Fruit fly (Drosophila melanogaster) whole organism, embryonic: Measurements from ENCODE around the gene CG14667.

Source experiments
- Bgb ChIP-seq: fragments of 200-800 bp; sonication (Bioruptor generic); IDR thresholded peaks from 2 replicates; pipeline ENCODE4 v1.3.6; 2022; ENCODE audit warnings: missing biosample characterization, missing genetic modification characterization; ENCODE audit not compliant: partially characterized antibody
- CG11247 ChIP-seq: fragments of 200-800 bp; sonication (Bioruptor generic); IDR thresholded peaks from 2 replicates; pipeline ENCODE4 v1.3.6; 2022; ENCODE audit warnings: missing biosample characterization, missing genetic modification characterization
- CG12219 ChIP-seq: fragments of 200-800 bp; sonication (Bioruptor generic); optimal IDR thresholded peaks from 3 replicates; lab custom pipeline; 2018; ENCODE audit warnings: missing biosample characterization, mild to moderate bottlenecking, missing genetic modification characterization
- CG14441 ChIP-seq: fragments of 200-800 bp; sonication (Bioruptor generic); IDR thresholded peaks from 2 replicates; pipeline ENCODE4 v1.3.6; 2022; ENCODE audit warnings: missing biosample characterization, missing genetic modification characterization
- CG17361 ChIP-seq: fragments of 200-800 bp; sonication (Bioruptor generic); IDR thresholded peaks from 3 replicates; pipeline ENCODE4 v1.3.6; 2022; ENCODE audit warnings: missing biosample characterization, missing genetic modification characterization
- CG30403 ChIP-seq: fragments of 200-800 bp; sonication (Bioruptor generic); optimal IDR thresholded peaks from 3 replicates; lab custom pipeline; 2016; ENCODE audit warnings: missing biosample characterization, missing genetic modification characterization
- CG31224 ChIP-seq: fragments of 200-800 bp; sonication (Bioruptor generic); IDR thresholded peaks from 2 replicates; pipeline ENCODE4 v1.3.6; 2022; ENCODE audit warnings: missing biosample characterization, missing genetic modification characterization
- CG33557 ChIP-seq: fragments of 200-800 bp; sonication (Bioruptor generic); optimal IDR thresholded peaks from 2 replicates; lab custom pipeline; 2019; ENCODE audit warnings: missing biosample characterization, mild to moderate bottlenecking, missing genetic modification characterization, moderate library complexity
- CG34422 ChIP-seq: fragments of 200-800 bp; sonication (Bioruptor generic); IDR thresholded peaks from 3 replicates; pipeline ENCODE4 v1.3.6; 2022; ENCODE audit warnings: missing biosample characterization, missing genetic modification characterization
- CG5245 ChIP-seq: fragments of 200-800 bp; sonication (Bioruptor generic); optimal IDR thresholded peaks from 3 replicates; lab custom pipeline; 2016; ENCODE audit warnings: missing biosample characterization, missing genetic modification characterization
- CG6854 ChIP-seq: fragments of 200-800 bp; sonication (Bioruptor generic); optimal IDR thresholded peaks from 3 replicates; lab custom pipeline; 2017; ENCODE audit warnings: missing biosample characterization, mild to moderate bottlenecking, missing genetic modification characterization
- CG7556 ChIP-seq: fragments of 200-800 bp; sonication (Bioruptor generic); optimal IDR thresholded peaks from 2 replicates; lab custom pipeline; 2017; ENCODE audit warnings: missing biosample characterization, mild to moderate bottlenecking, missing genetic modification characterization
- CG7963 ChIP-seq: fragments of 200-800 bp; sonication (Bioruptor generic); IDR thresholded peaks from 3 replicates; pipeline ENCODE4 v1.3.6; 2022; ENCODE audit warnings: missing biosample characterization, missing genetic modification characterization; ENCODE audit not compliant: partially characterized antibody
- CG8388 ChIP-seq: fragments of 200-800 bp; sonication (Bioruptor generic); optimal IDR thresholded peaks from 2 replicates; lab custom pipeline; 2019; ENCODE audit warnings: missing biosample characterization, mild to moderate bottlenecking, missing genetic modification characterization, moderate library complexity
- CG9876 ChIP-seq: fragments of 200-800 bp; sonication (Bioruptor generic); optimal IDR thresholded peaks from 2 replicates; lab custom pipeline; 2016; ENCODE audit warnings: missing biosample characterization, missing genetic modification characterization
- Camta ChIP-seq: fragments of 200-800 bp; sonication (Bioruptor generic); optimal IDR thresholded peaks from 2 replicates; lab custom pipeline; 2016; ENCODE audit warnings: missing biosample characterization, missing genetic modification characterization
- Dfd ChIP-seq, 2 experiments: fragments of >200 bp; optimal IDR thresholded peaks; 2 replicates each; lab custom pipeline; 2017; ENCODE audit warnings: missing biosample characterization in 2 of 2, missing genetic modification characterization in 2 of 2
- Dip3 ChIP-seq: fragments of 200-800 bp; sonication (Bioruptor generic); optimal IDR thresholded peaks from 3 replicates; lab custom pipeline; 2016; ENCODE audit warnings: missing biosample characterization, missing genetic modification characterization
- Eip74EF ChIP-seq, 2 experiments: fragments of 200-800 bp in 1 of 2; fragments of >200 bp in 1 of 2; sonication (Bioruptor generic) in 1 of 2; optimal IDR thresholded peaks; 2 replicates each; lab custom pipeline; 2017 to 2019; ENCODE audit warnings: missing biosample characterization in 2 of 2, missing genetic modification characterization in 2 of 2, mild to moderate bottlenecking in 1 of 2, moderate library complexity in 1 of 2
- Ets65A ChIP-seq: fragments of 200-800 bp; sonication (Bioruptor generic); peaks from one replicate; lab custom pipeline; 2016; ENCODE audit warnings: missing biosample characterization, missing genetic modification characterization
- Fer1 ChIP-seq: fragments of 200-800 bp; sonication (Bioruptor generic); optimal IDR thresholded peaks from 2 replicates; lab custom pipeline; 2017; ENCODE audit warnings: missing biosample characterization, mild to moderate bottlenecking, missing genetic modification characterization
- HmgD ChIP-seq: fragments of 200-800 bp; sonication (Bioruptor generic); optimal IDR thresholded peaks from 3 replicates; lab custom pipeline; 2016; ENCODE audit warnings: missing biosample characterization, missing genetic modification characterization
- Hmx ChIP-seq: fragments of 200-800 bp; sonication (Bioruptor generic); optimal IDR thresholded peaks from 2 replicates; lab custom pipeline; 2016; ENCODE audit warnings: missing biosample characterization, missing genetic modification characterization
- Lim3 ChIP-seq: fragments of 200-800 bp; sonication (Bioruptor generic); IDR thresholded peaks from 2 replicates; pipeline ENCODE4 v1.3.6; 2022; ENCODE audit warnings: missing biosample characterization, missing genetic modification characterization
- NC2α ChIP-seq: fragments of 200-800 bp; sonication (Bioruptor generic); optimal IDR thresholded peaks from 2 replicates; lab custom pipeline; 2016; ENCODE audit warnings: missing biosample characterization, missing genetic modification characterization
- Neu2 ChIP-seq: fragments of 200-800 bp; sonication (Bioruptor generic); optimal IDR thresholded peaks from 3 replicates; lab custom pipeline; 2016; ENCODE audit warnings: missing biosample characterization, missing genetic modification characterization, borderline replicate concordance
- Optix ChIP-seq: fragments of 200-800 bp; sonication (Bioruptor generic); IDR thresholded peaks from 3 replicates; pipeline ENCODE4 v1.3.6; 2022; ENCODE audit warnings: missing biosample characterization, missing genetic modification characterization
- Pdp1 ChIP-seq, 2 experiments: fragments of 200-800 bp; sonication (Bioruptor generic); optimal IDR thresholded peaks; 3 replicates each; lab custom pipeline; 2016; ENCODE audit warnings: missing biosample characterization in 2 of 2, missing genetic modification characterization in 2 of 2, mild to moderate bottlenecking in 1 of 2, moderate library complexity in 1 of 2
- Tbp ChIP-seq: fragments of >200 bp; optimal IDR thresholded peaks from 2 replicates; lab custom pipeline; 2018; ENCODE audit warnings: missing biosample characterization, missing genetic modification characterization
- Usf ChIP-seq: fragments of 200-800 bp; sonication (Bioruptor generic); optimal IDR thresholded peaks from 2 replicates; lab custom pipeline; 2017; ENCODE audit warnings: missing genotype, missing biosample characterization, missing genetic modification characterization
- ab ChIP-seq: fragments of 200-800 bp; sonication (Bioruptor generic); optimal IDR thresholded peaks from 2 replicates; lab custom pipeline; 2016; ENCODE audit warnings: missing biosample characterization, missing genetic modification characterization
- ash1 ChIP-seq: fragments of 200-800 bp; sonication (Bioruptor generic); optimal IDR thresholded peaks from 2 replicates; lab custom pipeline; 2018; ENCODE audit warnings: missing biosample characterization, mild to moderate bottlenecking, missing genetic modification characterization
- az2 ChIP-seq: fragments of 200-800 bp; sonication (Bioruptor generic); optimal IDR thresholded peaks from 3 replicates; lab custom pipeline; 2016; ENCODE audit warnings: missing biosample characterization, missing genetic modification characterization
- bowl ChIP-seq: fragments of 200-800 bp; sonication (Bioruptor generic); IDR thresholded peaks from 2 replicates; pipeline ENCODE4 v1.3.6; 2022; ENCODE audit warnings: missing biosample characterization, missing genetic modification characterization
- bsh ChIP-seq, 2 experiments: fragments of 200-800 bp; sonication (Bioruptor generic); optimal IDR thresholded peaks; 2 replicates each; lab custom pipeline; 2017 to 2018; ENCODE audit warnings: mild to moderate bottlenecking in 2 of 2, missing biosample characterization in 2 of 2, missing genetic modification characterization in 2 of 2, moderate library complexity in 1 of 2
- cato ChIP-seq: fragments of 200-800 bp; sonication (Bioruptor generic); optimal IDR thresholded peaks from 2 replicates; lab custom pipeline; 2016; ENCODE audit warnings: missing biosample characterization, missing genetic modification characterization, borderline replicate concordance
- chn ChIP-seq: fragments of 200-800 bp; sonication (Bioruptor generic); optimal IDR thresholded peaks from 2 replicates; lab custom pipeline; 2016; ENCODE audit warnings: missing biosample characterization, missing genetic modification characterization
- dati ChIP-seq: fragments of 200-800 bp; sonication (Bioruptor generic); IDR thresholded peaks from 2 replicates; pipeline ENCODE4 v1.3.6; 2022; ENCODE audit warnings: missing biosample characterization, missing genetic modification characterization
- fd102C ChIP-seq: fragments of 200-800 bp; sonication (Bioruptor generic); optimal IDR thresholded peaks from 2 replicates; lab custom pipeline; 2018; ENCODE audit warnings: missing biosample characterization, mild to moderate bottlenecking, missing genetic modification characterization, moderate library complexity
- grau ChIP-seq: fragments of 200-800 bp; optimal IDR thresholded peaks from 3 replicates; lab custom pipeline; 2019; ENCODE audit warnings: missing biosample characterization, mild to moderate bottlenecking, missing genetic modification characterization, moderate library complexity
- her ChIP-seq: fragments of 200-800 bp; sonication (Bioruptor generic); optimal IDR thresholded peaks from 2 replicates; lab custom pipeline; 2016; ENCODE audit warnings: missing biosample characterization, missing genetic modification characterization
- lov ChIP-seq, 2 experiments: fragments of 200-800 bp in 1 of 2; fragments of >200 bp in 1 of 2; sonication (Bioruptor generic) in 1 of 2; IDR thresholded peaks in 1 of 2; optimal IDR thresholded peaks in 1 of 2; 2 replicates in 1 of 2; 3 replicates in 1 of 2; pipeline versions ENCODE4 v1.3.6 to Lab custom; 2017 to 2022; ENCODE audit warnings: missing biosample characterization in 1 of 2, missing genetic modification characterization in 1 of 2
- luna ChIP-seq: fragments of 200-800 bp; sonication (Bioruptor generic); optimal IDR thresholded peaks from 2 replicates; lab custom pipeline; 2016; ENCODE audit warnings: missing biosample characterization, missing genetic modification characterization
- row ChIP-seq: fragments of 200-800 bp; sonication (Bioruptor generic); IDR thresholded peaks from 3 replicates; pipeline ENCODE4 v1.3.6; 2022; ENCODE audit warnings: missing biosample characterization, missing genetic modification characterization
- scrt ChIP-seq: fragments of 200-800 bp; sonication (Bioruptor generic); optimal IDR thresholded peaks from 2 replicates; lab custom pipeline; 2018; ENCODE audit warnings: missing biosample characterization, mild to moderate bottlenecking, missing genetic modification characterization, moderate library complexity
- sens-2 ChIP-seq: fragments of 200-800 bp; sonication (Bioruptor generic); IDR thresholded peaks from 2 replicates; pipeline ENCODE4 v1.3.6; 2022; ENCODE audit warnings: missing biosample characterization, missing genetic modification characterization
- tna ChIP-seq: fragments of 200-800 bp; sonication (Bioruptor generic); IDR thresholded peaks from 2 replicates; pipeline ENCODE4 v1.3.6; 2022; ENCODE audit warnings: missing biosample characterization, missing genetic modification characterization; ENCODE audit not compliant: partially characterized antibody
- tup ChIP-seq: fragments of 200-800 bp; sonication (Bioruptor generic); optimal IDR thresholded peaks from 2 replicates; lab custom pipeline; 2016; ENCODE audit warnings: missing biosample characterization, mild to moderate bottlenecking, missing genetic modification characterization, moderate library complexity
- zf30C ChIP-seq: fragments of 200-800 bp; sonication (Bioruptor generic); optimal IDR thresholded peaks from 3 replicates; lab custom pipeline; 2018; ENCODE audit warnings: missing biosample characterization, mild to moderate bottlenecking, missing genetic modification characterization

Gene CG14667

DNA sequence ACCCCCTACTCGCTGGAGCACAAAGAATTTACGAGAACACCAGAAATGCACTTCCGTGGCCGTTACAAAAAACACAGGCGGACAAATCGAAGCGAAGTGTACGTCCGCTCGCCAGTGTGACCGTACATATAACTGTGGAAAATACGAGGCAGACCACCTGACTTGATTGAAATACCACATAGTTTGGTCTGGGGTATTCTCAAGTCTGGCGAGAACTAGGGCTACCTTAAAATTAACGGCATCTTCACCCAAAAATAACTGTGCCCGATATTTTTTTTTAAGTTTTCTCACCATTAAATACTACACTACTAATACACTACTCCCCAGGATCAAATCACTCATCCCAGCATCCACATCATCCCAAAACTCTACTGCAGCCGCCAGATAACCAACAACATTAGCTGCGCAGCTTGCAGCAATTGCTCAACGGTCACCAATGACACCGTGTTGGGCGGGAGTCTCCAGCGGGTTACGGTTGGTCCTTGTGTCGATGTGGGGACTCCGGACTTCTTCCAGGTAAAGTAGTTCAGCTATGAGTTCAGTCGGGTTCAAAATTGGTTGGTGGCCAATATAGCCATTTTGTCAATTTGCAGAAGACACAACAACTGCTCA is 6.5 kb upstream of the CG14667 start, which contains the start of gene Cerk (continued):
- no peak for TF ChIP-seq lov (optimal IDR thresholded peaks at IDR 0.05; lab: Kevin White, UChicago)
- TF ChIP-seq lov (GFP tag; IDR thresholded peaks at IDR 0.05; lab: Robert Waterston, UW) = 0 out of 3 replicates have a peak, but pooled peaks have one; percentile 36
- TF ChIP-seq zf30C (GFP tag; lab: Kevin White, UChicago) = no peak
- TF ChIP-seq bowl (GFP tag; lab: Robert Waterston, UW) = no peak
- no peak for TF ChIP-seq CG5245
- TF ChIP-seq CG34422 (GFP tag; lab: Robert Waterston, UW) = peak; percentile 48; the same call in 2 of the 3 replicates
- peak; percentile 69 for TF ChIP-seq chn
- no peak for TF ChIP-seq cato (GFP tag; lab: Kevin White, UChicago)
- peak; percentile 17 for TF ChIP-seq Camta
- peak; percentile 68 for TF ChIP-seq Bgb (GFP tag; lab: Robert Waterston, UW)
- 0 out of 3 replicates have a peak, but pooled peaks have one; percentile 37 for TF ChIP-seq Optix (GFP tag; lab: Robert Waterston, UW)
- no peak for TF ChIP-seq CG7556
- TF ChIP-seq luna (GFP tag; lab: Kevin White, UChicago) = no peak
- no peak for TF ChIP-seq CG8388 (GFP tag; lab: Kevin White, UChicago)
- no peak for TF ChIP-seq Dfd (GFP tag; optimal IDR thresholded peaks at IDR 0.05; lab: Kevin White, UChicago)
- TF ChIP-seq Tbp (GFP tag; lab: Kevin White, UChicago) = no peak
- no peak for TF ChIP-seq Neu2 (GFP tag; lab: Kevin White, UChicago)
- TF ChIP-seq Fer1 (GFP tag; lab: Kevin White, UChicago) = peak; percentile 7
- TF ChIP-seq ab = no peak
- no peak for TF ChIP-seq ash1 (GFP tag; lab: Kevin White, UChicago)
- TF ChIP-seq Usf (GFP tag; lab: Kevin White, UChicago) = peak; percentile 20
- TF ChIP-seq Ets65A = peak; percentile 32
- no peak for TF ChIP-seq NC2α
- TF ChIP-seq CG31224 (GFP tag; lab: Robert Waterston, UW) = no peak
- TF ChIP-seq CG12219 (GFP tag; lab: Kevin White, UChicago) = no peak
- peak; percentile 51 for TF ChIP-seq her (GFP tag; lab: Kevin White, UChicago)
- peak; percentile 31 for TF ChIP-seq grau (tag; lab: Kevin White, UChicago)
- peak in 1 of 2 experiments; percentile 66 for TF ChIP-seq Eip74EF (GFP tag; optimal IDR thresholded peaks at IDR 0.05; lab: Kevin White, UChicago)
- TF ChIP-seq sens-2 (GFP tag; lab: Robert Waterston, UW) = no peak
- TF ChIP-seq az2 (GFP tag; lab: Kevin White, UChicago) = no peak
- TF ChIP-seq CG11247 (GFP tag; lab: Robert Waterston, UW) = no peak
- TF ChIP-seq tup (GFP tag; lab: Kevin White, UChicago) = no peak
- no peak for TF ChIP-seq CG7963 (GFP tag; lab: Robert Waterston, UW)
- peak; percentile 17; the same call in 1 of the 2 replicates for TF ChIP-seq tna (GFP tag; lab: Robert Waterston, UW)
- TF ChIP-seq Dip3 (GFP tag; lab: Kevin White, UChicago) = peak; percentile 7
- no peak for TF ChIP-seq fd102C (GFP tag; lab: Kevin White, UChicago)
- TF ChIP-seq HmgD = peak; percentile 71
- peak; percentile 54 for TF ChIP-seq CG30403 (GFP tag; lab: Kevin White, UChicago)
- TF ChIP-seq scrt = no peak
- TF ChIP-seq CG9876 (GFP tag; lab: Kevin White, UChicago) = peak; percentile 62
- TF ChIP-seq CG33557 (GFP tag; lab: Kevin White, UChicago) = no peak
- TF ChIP-seq Lim3 (GFP tag; lab: Robert Waterston, UW) = no peak
- peak; percentile 87 for TF ChIP-seq row
- TF ChIP-seq dati = no peak
- TF ChIP-seq Pdp1 (GFP tag; optimal IDR thresholded peaks at IDR 0.05; lab: Kevin White, UChicago) = peak in 1 of 2 experiments; percentile 61
- peak in 1 of 2 experiments; percentile 10 for TF ChIP-seq bsh (GFP tag; optimal IDR thresholded peaks at IDR 0.05; lab: Kevin White, UChicago)
- no peak for TF ChIP-seq CG14441 (GFP tag; lab: Robert Waterston, UW)
- no peak for TF ChIP-seq Hmx (GFP tag; lab: Kevin White, UChicago)
- 0 out of 3 replicates have a peak, but pooled peaks have one; percentile 25 for TF ChIP-seq CG17361 (GFP tag; lab: Robert Waterston, UW)
- no peak for TF ChIP-seq CG6854 (GFP tag; lab: Kevin White, UChicago)
